Fruit fly (Drosophila melanogaster) whole organism, wandering third instar larva: ENCODE measurements around the gene CG45428.

Experiments
- Abd-B ChIP-seq: fragments of >200 bp; optimal IDR thresholded peaks from 2 replicates; lab custom pipeline; 2017; ENCODE audit warnings: missing biosample characterization, missing genetic modification characterization
- CG32264 ChIP-seq: fragments of 200-800 bp; sonication (Bioruptor generic); optimal IDR thresholded peaks from 2 replicates; lab custom pipeline; 2016; ENCODE audit warnings: missing biosample characterization, missing genetic modification characterization
- CG9705 ChIP-seq: fragments of 200-800 bp; sonication (Bioruptor generic); optimal IDR thresholded peaks from 2 replicates; lab custom pipeline; 2018; ENCODE audit warnings: missing biosample characterization, mild to moderate bottlenecking, missing genetic modification characterization
- CrebA ChIP-seq: fragments of 200-800 bp; sonication (Bioruptor generic); optimal IDR thresholded peaks from 2 replicates; lab custom pipeline; 2016; ENCODE audit warnings: missing biosample characterization, mild to moderate bottlenecking, missing genetic modification characterization, borderline replicate concordance
- Dfd ChIP-seq: fragments of >200 bp; optimal IDR thresholded peaks from 2 replicates; lab custom pipeline; 2017; ENCODE audit warnings: missing biosample characterization, missing genetic modification characterization
- Dif ChIP-seq: fragments of 200-275, 200-300 bp; sonication (Bioruptor generic); optimal IDR thresholded peaks from 2 replicates; lab custom pipeline; 2018; ENCODE audit warnings: missing biosample characterization, missing genetic modification characterization; ENCODE audit not compliant: partially characterized antibody
- GATAd ChIP-seq: sonication (Bioruptor generic); optimal IDR thresholded peaks from 2 replicates; lab custom pipeline; 2016; ENCODE audit warnings: missing biosample characterization, missing genetic modification characterization
- HLH106 ChIP-seq: fragments of 200-800 bp; optimal IDR thresholded peaks from 3 replicates; lab custom pipeline; 2019; ENCODE audit warnings: missing biosample characterization, mild to moderate bottlenecking, missing genetic modification characterization, moderate library complexity
- Hnf4 ChIP-seq: fragments of 200-800 bp; sonication (Bioruptor generic); optimal IDR thresholded peaks from 2 replicates; lab custom pipeline; 2016; ENCODE audit warnings: missing biosample characterization, mild to moderate bottlenecking, missing genetic modification characterization
- Hr78 ChIP-seq: fragments of >200 bp; optimal IDR thresholded peaks from 2 replicates; lab custom pipeline; 2017; ENCODE audit warnings: missing biosample characterization, missing genetic modification characterization
- Hr83 ChIP-seq: fragments of 200-300 bp; sonication (Bioruptor generic); optimal IDR thresholded peaks from 2 replicates; lab custom pipeline; 2016; ENCODE audit warnings: missing biosample characterization, mild to moderate bottlenecking, missing genetic modification characterization, moderate library complexity; ENCODE audit not compliant: poor library complexity, severe bottlenecking
- Mio ChIP-seq: sonication (Bioruptor generic); optimal IDR thresholded peaks from 2 replicates; lab custom pipeline; 2016; ENCODE audit warnings: missing biosample characterization, missing genetic modification characterization
- Myc ChIP-seq: fragments of >200 bp; optimal IDR thresholded peaks from 2 replicates; lab custom pipeline; 2017
- OdsH ChIP-seq: fragments of 200-800 bp; sonication (Bioruptor generic); optimal IDR thresholded peaks from 2 replicates; lab custom pipeline; 2016; ENCODE audit warnings: missing biosample characterization, mild to moderate bottlenecking, missing genetic modification characterization
- Rel ChIP-seq, 2 experiments: fragments of 200-800 bp; sonication (Bioruptor generic) in 1 of 2; optimal IDR thresholded peaks; 2 replicates in 1 of 2; 3 replicates in 1 of 2; lab custom pipeline; 2016 to 2019; ENCODE audit warnings: mild to moderate bottlenecking in 2 of 2, missing biosample characterization in 2 of 2, missing genetic modification characterization in 2 of 2, moderate library complexity in 1 of 2
- Sp1 ChIP-seq: fragments of 200-800 bp; sonication (Bioruptor generic); optimal IDR thresholded peaks from 3 replicates; lab custom pipeline; 2019; ENCODE audit warnings: missing biosample characterization, mild to moderate bottlenecking, missing genetic modification characterization, moderate library complexity
- Vsx2 ChIP-seq: fragments of 200-300, 225-300 bp; sonication (Bioruptor generic); optimal IDR thresholded peaks from 2 replicates; lab custom pipeline; 2018; ENCODE audit warnings: missing biosample characterization, missing genetic modification characterization; ENCODE audit not compliant: partially characterized antibody
- br ChIP-seq: fragments of 200-800 bp; sonication (Bioruptor generic); optimal IDR thresholded peaks from 2 replicates; lab custom pipeline; 2016; ENCODE audit warnings: missing biosample characterization, missing genetic modification characterization
- brk ChIP-seq: fragments of 200-800 bp; sonication (Bioruptor generic); optimal IDR thresholded peaks from 2 replicates; lab custom pipeline; 2016; ENCODE audit warnings: missing biosample characterization, mild to moderate bottlenecking, missing genetic modification characterization
- dl ChIP-seq, 2 experiments: fragments of 175-275, 200-275 bp in 1 of 2; fragments of 200-275 bp in 1 of 2; sonication (Bioruptor generic); optimal IDR thresholded peaks; lab custom pipeline; 2018; ENCODE audit warnings: mild to moderate bottlenecking in 2 of 2, missing biosample characterization in 2 of 2, missing genetic modification characterization in 2 of 2, moderate library complexity in 2 of 2; ENCODE audit not compliant: partially characterized antibody in 2 of 2, insufficient read depth in 1 of 2
- dmrt93B ChIP-seq: fragments of 200-800 bp; sonication (Bioruptor generic); optimal IDR thresholded peaks from 2 replicates; lab custom pipeline; 2018; ENCODE audit warnings: missing biosample characterization, mild to moderate bottlenecking, missing genetic modification characterization
- dsf ChIP-seq: sonication (Bioruptor generic); optimal IDR thresholded peaks from 2 replicates; lab custom pipeline; 2016; ENCODE audit warnings: missing biosample characterization, missing genetic modification characterization, borderline replicate concordance
- ey ChIP-seq: fragments of 200-800 bp; sonication (Bioruptor generic); optimal IDR thresholded peaks from 2 replicates; lab custom pipeline; 2016; ENCODE audit warnings: missing biosample characterization, missing genetic modification characterization
- foxo ChIP-seq, 2 experiments: fragments of 200-800 bp; sonication (Bioruptor generic); optimal IDR thresholded peaks; 2 replicates in 1 of 2; 3 replicates in 1 of 2; lab custom pipeline; 2016 to 2017; ENCODE audit warnings: missing biosample characterization in 2 of 2, missing genetic modification characterization in 2 of 2
- fru ChIP-seq: fragments of 200-800 bp; sonication (Bioruptor generic); optimal IDR thresholded peaks from 3 replicates; lab custom pipeline; 2016; ENCODE audit warnings: missing biosample characterization, mild to moderate bottlenecking, missing genetic modification characterization
- h ChIP-seq: fragments of 200-800 bp; sonication (Bioruptor generic); optimal IDR thresholded peaks from 3 replicates; lab custom pipeline; 2016; ENCODE audit warnings: missing biosample characterization, mild to moderate bottlenecking, missing genetic modification characterization
- jim ChIP-seq: fragments of 175-275, 200-325 bp; sonication (Bioruptor generic); optimal IDR thresholded peaks from 2 replicates; lab custom pipeline; 2016; ENCODE audit warnings: missing biosample characterization, mild to moderate bottlenecking, missing genetic modification characterization
- lola ChIP-seq: fragments of >200 bp; optimal IDR thresholded peaks from 2 replicates; lab custom pipeline; 2017; ENCODE audit warnings: missing biosample characterization, missing genetic modification characterization
- psq ChIP-seq: fragments of 200-800 bp; sonication (Bioruptor generic); optimal IDR thresholded peaks from 3 replicates; lab custom pipeline; 2017; ENCODE audit warnings: missing biosample characterization, mild to moderate bottlenecking, missing genetic modification characterization, moderate library complexity
- rgr ChIP-seq: fragments of 200-800 bp; sonication (Bioruptor generic); optimal IDR thresholded peaks from 3 replicates; lab custom pipeline; 2016; ENCODE audit warnings: missing biosample characterization, mild to moderate bottlenecking, missing genetic modification characterization
- usp ChIP-seq: fragments of >200 bp; optimal IDR thresholded peaks from 2 replicates; lab custom pipeline; 2017; ENCODE audit warnings: missing biosample characterization, missing genetic modification characterization
- woc ChIP-seq: sonication (Bioruptor generic); optimal IDR thresholded peaks from 2 replicates; lab custom pipeline; 2016; ENCODE audit warnings: missing biosample characterization, mild to moderate bottlenecking, missing genetic modification characterization

CG45428 gene

DNA sequence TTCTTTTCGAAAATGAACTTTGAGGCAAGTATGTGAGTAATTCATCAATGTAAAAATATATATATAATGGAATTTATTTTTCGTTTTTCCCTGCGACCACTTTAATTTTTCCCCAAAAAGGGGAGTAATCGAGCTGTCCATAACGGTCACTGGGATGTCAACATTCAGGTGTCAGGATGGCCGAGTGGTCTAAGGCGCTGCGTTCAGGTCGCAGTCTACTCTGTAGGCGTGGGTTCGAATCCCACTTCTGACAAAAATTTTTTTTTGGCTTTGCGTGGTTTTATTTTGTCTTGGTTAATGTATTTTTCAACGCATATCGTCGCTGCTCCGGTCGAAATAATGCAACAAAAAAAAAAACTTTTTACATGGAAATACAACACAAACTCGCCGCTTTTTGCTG, 6.2 kb upstream of the CG45428 start:
- TF ChIP-seq ey (no peak), CG32264 (GFP tag; lab: Kevin White, UChicago) (no peak), Rel (GFP tag; optimal IDR thresholded peaks at IDR 0.05; lab: Kevin White, UChicago) (no peak), Rel (tag; optimal IDR thresholded peaks at IDR 0.05; lab: Kevin White, UChicago) (peak; percentile 15), HLH106 (no peak), Hr83 (GFP tag; lab: Kevin White, UChicago) (no peak), brk (GFP tag; lab: Kevin White, UChicago) (no peak), usp (no peak)

DNA sequence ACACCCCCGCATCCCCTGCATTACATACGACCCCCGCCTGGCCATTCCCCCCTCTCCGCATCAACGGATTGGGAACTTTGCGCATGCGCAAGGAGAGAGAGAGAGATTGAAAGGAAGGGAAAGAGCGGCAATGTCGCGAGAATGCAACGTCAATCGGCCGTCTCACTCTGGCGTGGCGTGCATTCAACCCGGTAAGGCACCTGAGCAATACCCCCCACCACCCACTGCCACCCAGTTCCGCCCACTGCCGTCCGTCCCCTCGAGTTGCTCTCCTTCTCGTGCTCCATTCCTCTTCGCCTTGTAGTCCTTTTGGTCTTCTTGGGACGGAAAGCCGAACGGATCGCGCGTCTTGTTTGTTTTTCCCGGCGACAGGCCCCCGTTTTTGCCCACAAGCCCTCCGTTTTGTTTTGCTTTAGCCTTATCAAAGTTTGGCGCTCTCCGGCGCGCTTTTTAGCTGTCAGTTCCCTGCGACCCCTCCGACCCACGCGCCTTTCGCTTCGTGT, 2.9 kb upstream of the CG45428 start:
- TF ChIP-seq Vsx2 (GFP tag; lab: Kevin White, UChicago): peak; percentile 90
- peak; percentile 96 for TF ChIP-seq jim (GFP tag; lab: Kevin White, UChicago)
- no peak for TF ChIP-seq CG9705
- TF ChIP-seq GATAd (GFP tag; lab: Kevin White, UChicago): no peak
- no peak for TF ChIP-seq OdsH
- no peak for TF ChIP-seq Hr83 (GFP tag; lab: Kevin White, UChicago)
- TF ChIP-seq Dif (GFP tag; lab: Kevin White, UChicago): peak; percentile 80
- peak; percentile 80 for TF ChIP-seq psq (GFP tag; lab: Kevin White, UChicago)
- TF ChIP-seq CrebA (GFP tag; lab: Kevin White, UChicago): peak; percentile 36
- TF ChIP-seq Dfd (GFP tag; lab: Kevin White, UChicago): no peak
- no peak for TF ChIP-seq dsf (GFP tag; lab: Kevin White, UChicago)
- TF ChIP-seq foxo (GFP tag; optimal IDR thresholded peaks at IDR 0.05; lab: Kevin White, UChicago): no peak
- TF ChIP-seq dl (GFP tag; optimal IDR thresholded peaks at IDR 0.05; lab: Kevin White, UChicago; ENCODE audit: insufficient read depth in 1 of 2, partially characterized antibody in 2 of 2): peak; percentile 62 to 72
- TF ChIP-seq h (GFP tag; lab: Kevin White, UChicago): peak; percentile 67
- no peak for TF ChIP-seq CG32264 (GFP tag; lab: Kevin White, UChicago)
- no peak for TF ChIP-seq Hr78 (GFP tag; lab: Kevin White, UChicago)
- TF ChIP-seq HLH106: peak; percentile 14
- peak; percentile 26 for TF ChIP-seq fru
- TF ChIP-seq Rel (GFP tag; optimal IDR thresholded peaks at IDR 0.05; lab: Kevin White, UChicago): no peak
- peak; percentile 47 for TF ChIP-seq Rel (tag; optimal IDR thresholded peaks at IDR 0.05; lab: Kevin White, UChicago)
- no peak for TF ChIP-seq rgr (GFP tag; lab: Kevin White, UChicago)
- TF ChIP-seq Hnf4 (GFP tag; lab: Kevin White, UChicago): no peak
- peak; percentile 68 for TF ChIP-seq Sp1
- TF ChIP-seq usp: no peak
- peak; percentile 30 for TF ChIP-seq br
- TF ChIP-seq Abd-B (GFP tag; lab: Kevin White, UChicago): no peak
- TF ChIP-seq Myc (lab: Kevin White, UChicago): no peak

- no peak for TF ChIP-seq Myc (lab: Kevin White, UChicago)
- peak; percentile 5 for TF ChIP-seq Dif (GFP tag; lab: Kevin White, UChicago)
Measured at dm6 chr3L:22839243-22839642, 2.4 kb upstream of the CG45428 start.

- TF ChIP-seq jim (GFP tag; lab: Kevin White, UChicago) (peak; percentile 91), br (no peak), dsf (GFP tag; lab: Kevin White, UChicago) (no peak), Hr83 (GFP tag; lab: Kevin White, UChicago) (no peak), dmrt93B (GFP tag; lab: Kevin White, UChicago) (no peak), usp (no peak), h (GFP tag; lab: Kevin White, UChicago) (peak; percentile 14), woc (no peak), Rel (GFP tag; optimal IDR thresholded peaks at IDR 0.05; lab: Kevin White, UChicago) (no peak), Rel (tag; optimal IDR thresholded peaks at IDR 0.05; lab: Kevin White, UChicago) (peak; percentile 30), HLH106 (no peak), Dif (GFP tag; lab: Kevin White, UChicago) (peak; percentile 39), psq (GFP tag; lab: Kevin White, UChicago) (peak; percentile 23), Sp1 (no peak), Vsx2 (GFP tag; lab: Kevin White, UChicago) (no peak), dl (GFP tag; optimal IDR thresholded peaks at IDR 0.05; lab: Kevin White, UChicago; ENCODE audit: insufficient read depth in 1 of 2, partially characterized antibody in 2 of 2) (peak in 1 of 2 experiments; percentile 60), CrebA (GFP tag; lab: Kevin White, UChicago) (peak; percentile 79), Abd-B (GFP tag; lab: Kevin White, UChicago) (no peak), rgr (GFP tag; lab: Kevin White, UChicago) (no peak), Mio (GFP tag; lab: Kevin White, UChicago) (no peak), ey (no peak), lola (GFP tag; lab: Kevin White, UChicago) (no peak), OdsH (peak; percentile 16)
Measured at dm6 chr3L:22837651-22838614, 1.1 kb upstream of the CG45428 start.
